Worm (Caenorhabditis elegans) whole organism, L4 larva: ENCODE results near the gene rps-23.

Source experiments
- F26F4.8 ChIP-seq: fragments of 200-800 bp; sonication (Bioruptor generic); conservative IDR thresholded peaks from 2 replicates; pipeline ENCODE4 v1.3.6; 2022; ENCODE audit warnings: missing genetic modification characterization, missing compliant biosample characterization
- F44E2.7 ChIP-seq: fragments of 200-800 bp; sonication (Bioruptor generic); IDR thresholded peaks from 2 replicates; pipeline ENCODE4 v2.1.2; 2022; ENCODE audit warnings: missing genetic modification characterization, missing compliant biosample characterization
- T20F7.1 ChIP-seq: fragments of 200-800 bp; sonication (Bioruptor generic); optimal IDR thresholded peaks from 2 replicates; lab custom pipeline; 2018; ENCODE audit warnings: mild to moderate bottlenecking, missing genetic modification characterization, missing compliant biosample characterization
- T26A8.4 ChIP-seq: fragments of 200-800 bp; sonication (Bioruptor generic); IDR thresholded peaks from 2 replicates; pipeline ENCODE4 v1.3.6; 2022; ENCODE audit warnings: missing genetic modification characterization, missing compliant biosample characterization
- Y48G9A.11 ChIP-seq: fragments of 200-800 bp; sonication (Bioruptor generic); IDR thresholded peaks from 2 replicates; pipeline ENCODE4 v1.3.6; 2022; ENCODE audit warnings: missing genetic modification reagents, missing genetic modification characterization, missing compliant biosample characterization
- Y5F2A.4 ChIP-seq: fragments of 200-800 bp; sonication (Bioruptor generic); optimal IDR thresholded peaks from 2 replicates; lab custom pipeline; 2018; ENCODE audit warnings: mild to moderate bottlenecking, missing genetic modification characterization, missing compliant biosample characterization
- Y75B8A.6 ChIP-seq: fragments of 200-800 bp; sonication (Bioruptor generic); IDR thresholded peaks from 2 replicates; pipeline ENCODE4 v1.3.6; 2022; ENCODE audit warnings: missing genetic modification reagents, missing genetic modification characterization, missing compliant biosample characterization
- ceh-28 ChIP-seq: fragments of 150-350 bp; optimal IDR thresholded peaks from 2 replicates; lab custom pipeline; 2014; ENCODE audit warnings: missing biosample characterization, missing genetic modification reagents, missing genetic modification characterization
- ceh-62 ChIP-seq: sonication (generic microtip); optimal IDR thresholded peaks from 2 replicates; lab custom pipeline; 2017; ENCODE audit warnings: missing biosample characterization, missing genetic modification characterization
- ces-1 ChIP-seq: fragments of 150-350 bp; sonication (generic microtip); optimal IDR thresholded peaks from 4 replicates; lab custom pipeline; 2014; ENCODE audit warnings: missing biosample characterization, missing genetic modification reagents, missing genetic modification characterization
- cey-2 ChIP-seq: sonication (generic microtip); optimal IDR thresholded peaks from 3 replicates; lab custom pipeline; 2017; ENCODE audit warnings: missing genetic modification characterization, mild to moderate bottlenecking, missing compliant biosample characterization, antibody characterized with exemption, borderline replicate concordance; ENCODE audit not compliant: insufficient read depth
- daf-12 ChIP-seq: fragments of 150-350 bp; optimal IDR thresholded peaks from 2 replicates; lab custom pipeline; 2014; ENCODE audit warnings: missing biosample characterization, missing genetic modification reagents, missing genetic modification characterization
- daf-16 ChIP-seq, 3 experiments: sonication (generic microtip); optimal IDR thresholded peaks; 2 replicates each; lab custom pipeline; 2016 to 2017; ENCODE audit warnings: missing genetic modification characterization in 3 of 3, missing genetic modification reagents in 3 of 3, mild to moderate bottlenecking in 2 of 3, missing compliant biosample characterization in 2 of 3, missing biosample characterization in 1 of 3, moderate library complexity in 1 of 3
- dmd-6 ChIP-seq: fragments of 200-800 bp; sonication (Bioruptor generic); IDR thresholded peaks from 2 replicates; pipeline ENCODE4 v1.3.6; 2022; ENCODE audit warnings: missing genetic modification reagents, missing genetic modification characterization, missing compliant biosample characterization
- dmd-8 ChIP-seq: fragments of 200-800 bp; sonication (Bioruptor generic); IDR thresholded peaks from 2 replicates; pipeline ENCODE4 v1.3.6; 2022; ENCODE audit warnings: missing genetic modification characterization, missing compliant biosample characterization
- dmd-9 ChIP-seq: fragments of 200-800 bp; sonication (Bioruptor generic); IDR thresholded peaks from 2 replicates; pipeline ENCODE4 v1.3.6; 2022; ENCODE audit warnings: missing genetic modification reagents, missing genetic modification characterization, missing compliant biosample characterization
- dpl-1 ChIP-seq: fragments of 150-350 bp; optimal IDR thresholded peaks from 2 replicates; lab custom pipeline; 2014; ENCODE audit warnings: missing biosample characterization, missing genetic modification reagents, missing genetic modification characterization
- dve-1 ChIP-seq: sonication (generic microtip); optimal IDR thresholded peaks from 2 replicates; lab custom pipeline; 2017; ENCODE audit warnings: antibody characterized with exemption, mild to moderate bottlenecking, missing genetic modification characterization, missing compliant biosample characterization; ENCODE audit not compliant: insufficient read depth
- egl-27 ChIP-seq: sonication (generic microtip); optimal IDR thresholded peaks from 3 replicates; lab custom pipeline; 2017; ENCODE audit warnings: missing biosample characterization, missing genetic modification reagents, missing genetic modification characterization
- fos-1 ChIP-seq: fragments of 150-350 bp; optimal IDR thresholded peaks from 2 replicates; lab custom pipeline; 2014; ENCODE audit warnings: missing biosample characterization, missing genetic modification characterization
- gei-8 ChIP-seq: fragments of 200-800 bp; sonication (Bioruptor generic); optimal IDR thresholded peaks from 2 replicates; lab custom pipeline; 2018; ENCODE audit warnings: mild to moderate bottlenecking, missing genetic modification characterization, missing compliant biosample characterization
- hif-1 ChIP-seq, 2 experiments: sonication (generic microtip); optimal IDR thresholded peaks; 2 replicates each; lab custom pipeline; 2016 to 2017; ENCODE audit warnings: missing compliant biosample characterization in 2 of 2, missing genetic modification characterization in 2 of 2, missing genetic modification reagents in 2 of 2, missing genotype in 2 of 2, mild to moderate bottlenecking in 1 of 2
- hlh-11 ChIP-seq: fragments of 200-800 bp; sonication (Bioruptor generic); optimal IDR thresholded peaks from 2 replicates; lab custom pipeline; 2018; ENCODE audit warnings: mild to moderate bottlenecking, missing genetic modification characterization, missing compliant biosample characterization
- hlh-30 ChIP-seq: sonication (generic microtip); optimal IDR thresholded peaks from 2 replicates; lab custom pipeline; 2017; ENCODE audit warnings: antibody characterized with exemption, mild to moderate bottlenecking, missing genetic modification characterization, missing compliant biosample characterization; ENCODE audit not compliant: insufficient read depth
- lin-1 ChIP-seq: fragments of 200-800 bp; sonication (Bioruptor generic); IDR thresholded peaks from 2 replicates; pipeline ENCODE4 v1.3.6; 2022; ENCODE audit warnings: missing genetic modification reagents, missing genetic modification characterization, missing compliant biosample characterization
- lin-29 ChIP-seq: fragments of 200-800 bp; sonication (Bioruptor generic); IDR thresholded peaks from 2 replicates; pipeline ENCODE4 v1.3.6; 2022; ENCODE audit warnings: missing genetic modification reagents, missing genetic modification characterization, missing compliant biosample characterization
- madf-9 ChIP-seq: fragments of 200-800 bp; sonication (Bioruptor generic); conservative IDR thresholded peaks from 2 replicates; pipeline ENCODE4 v1.3.6; 2022; ENCODE audit warnings: missing genetic modification reagents, missing genetic modification characterization, missing compliant biosample characterization
- mep-1 ChIP-seq: fragments of 150-350 bp; sonication (generic microtip); optimal IDR thresholded peaks from 3 replicates; lab custom pipeline; 2014; ENCODE audit warnings: missing biosample characterization, missing genetic modification characterization
- mxl-2 ChIP-seq: fragments of 200-800 bp; sonication (Bioruptor generic); conservative IDR thresholded peaks from 2 replicates; pipeline ENCODE4 v1.3.6; 2022; ENCODE audit warnings: missing genetic modification reagents, missing genetic modification characterization, missing compliant biosample characterization
- nhr-10 ChIP-seq: fragments of 150-350 bp; optimal IDR thresholded peaks from 2 replicates; lab custom pipeline; 2014; ENCODE audit warnings: missing biosample characterization, missing genetic modification characterization
- nhr-111 ChIP-seq: fragments of 200-800 bp; sonication (Bioruptor generic); optimal IDR thresholded peaks from 2 replicates; lab custom pipeline; 2018; ENCODE audit warnings: mild to moderate bottlenecking, missing genetic modification characterization, missing compliant biosample characterization
- nhr-237 ChIP-seq: sonication (generic microtip); optimal IDR thresholded peaks from 2 replicates; lab custom pipeline; 2017; ENCODE audit warnings: missing biosample characterization, missing genetic modification characterization
- nhr-25 ChIP-seq: sonication (generic microtip); optimal IDR thresholded peaks from 2 replicates; lab custom pipeline; 2017; ENCODE audit warnings: missing genetic modification characterization, mild to moderate bottlenecking, missing compliant biosample characterization, antibody characterized with exemption, moderate library complexity, borderline replicate concordance; ENCODE audit not compliant: insufficient read depth
- nhr-28 ChIP-seq: fragments of 150-350 bp; optimal IDR thresholded peaks from 2 replicates; lab custom pipeline; 2014; ENCODE audit warnings: missing biosample characterization, missing genetic modification characterization
- nhr-42 ChIP-seq: fragments of 200-800 bp; sonication (Bioruptor generic); IDR thresholded peaks from 2 replicates; pipeline ENCODE4 v1.3.6; 2022; ENCODE audit warnings: missing genetic modification characterization, missing compliant biosample characterization
- nhr-6 ChIP-seq: fragments of 150-350 bp; optimal IDR thresholded peaks from 2 replicates; lab custom pipeline; 2014; ENCODE audit warnings: missing biosample characterization, missing genetic modification characterization
- nhr-76 ChIP-seq: fragments of 150-350 bp; optimal IDR thresholded peaks from 2 replicates; lab custom pipeline; 2014; ENCODE audit warnings: missing biosample characterization, missing genetic modification characterization
- nhr-77 ChIP-seq: fragments of 150-350 bp; optimal IDR thresholded peaks from 2 replicates; lab custom pipeline; 2014; ENCODE audit warnings: missing biosample characterization, missing genetic modification characterization
- pqm-1 ChIP-seq: sonication (generic microtip); optimal IDR thresholded peaks from 2 replicates; lab custom pipeline; 2017; ENCODE audit warnings: missing biosample characterization, missing genetic modification characterization
- rbr-2 ChIP-seq: sonication (generic microtip); optimal IDR thresholded peaks from 2 replicates; lab custom pipeline; 2016; ENCODE audit warnings: missing genotype, missing genetic modification characterization, missing compliant biosample characterization
- saeg-2 ChIP-seq: fragments of 200-800 bp; sonication (Bioruptor generic); IDR thresholded peaks from 2 replicates; pipeline ENCODE4 v1.3.6; 2022; ENCODE audit warnings: missing genetic modification reagents, missing genetic modification characterization, missing compliant biosample characterization
- skn-1 ChIP-seq: fragments of 150-350 bp; optimal IDR thresholded peaks from 2 replicates; lab custom pipeline; 2014; ENCODE audit warnings: missing biosample characterization, missing genetic modification characterization
- snpc-4 ChIP-seq: fragments of 150-350 bp; optimal IDR thresholded peaks from 2 replicates; lab custom pipeline; 2014; ENCODE audit warnings: missing biosample characterization, missing genetic modification characterization
- spr-1 ChIP-seq: sonication (generic microtip); optimal IDR thresholded peaks from 2 replicates; lab custom pipeline; 2016; ENCODE audit warnings: mild to moderate bottlenecking, missing genetic modification characterization, missing compliant biosample characterization
- tag-97 ChIP-seq: fragments of 200-800 bp; sonication (Bioruptor generic); IDR thresholded peaks from 2 replicates; pipeline ENCODE4 v1.3.6; 2022; ENCODE audit warnings: missing genetic modification characterization, missing compliant biosample characterization
- unc-130 ChIP-seq: sonication (generic microtip); optimal IDR thresholded peaks from 2 replicates; lab custom pipeline; 2016; ENCODE audit warnings: missing genetic modification reagents, missing genetic modification characterization, missing compliant biosample characterization
- unc-62 ChIP-seq, 3 experiments: fragments of 150-350 bp in 1 of 3; sonication (generic microtip); optimal IDR thresholded peaks in 2 of 3; peaks in 1 of 3; 1 replicate in 1 of 3; 2 replicates in 2 of 3; lab custom pipeline; 2014 to 2017; ENCODE audit warnings: missing biosample characterization in 3 of 3, missing genetic modification characterization in 3 of 3, missing genetic modification reagents in 3 of 3, missing genotype in 1 of 3
- vab-7 ChIP-seq: fragments of 200-800 bp; sonication (Bioruptor generic); IDR thresholded peaks from 2 replicates; pipeline ENCODE4 v1.3.6; 2022; ENCODE audit warnings: missing genetic modification reagents, missing genetic modification characterization, missing compliant biosample characterization
- ztf-7 ChIP-seq: fragments of 150-350 bp; optimal IDR thresholded peaks from 2 replicates; lab custom pipeline; 2014; ENCODE audit warnings: missing biosample characterization, missing genetic modification characterization

Gene rps-23

DNA sequence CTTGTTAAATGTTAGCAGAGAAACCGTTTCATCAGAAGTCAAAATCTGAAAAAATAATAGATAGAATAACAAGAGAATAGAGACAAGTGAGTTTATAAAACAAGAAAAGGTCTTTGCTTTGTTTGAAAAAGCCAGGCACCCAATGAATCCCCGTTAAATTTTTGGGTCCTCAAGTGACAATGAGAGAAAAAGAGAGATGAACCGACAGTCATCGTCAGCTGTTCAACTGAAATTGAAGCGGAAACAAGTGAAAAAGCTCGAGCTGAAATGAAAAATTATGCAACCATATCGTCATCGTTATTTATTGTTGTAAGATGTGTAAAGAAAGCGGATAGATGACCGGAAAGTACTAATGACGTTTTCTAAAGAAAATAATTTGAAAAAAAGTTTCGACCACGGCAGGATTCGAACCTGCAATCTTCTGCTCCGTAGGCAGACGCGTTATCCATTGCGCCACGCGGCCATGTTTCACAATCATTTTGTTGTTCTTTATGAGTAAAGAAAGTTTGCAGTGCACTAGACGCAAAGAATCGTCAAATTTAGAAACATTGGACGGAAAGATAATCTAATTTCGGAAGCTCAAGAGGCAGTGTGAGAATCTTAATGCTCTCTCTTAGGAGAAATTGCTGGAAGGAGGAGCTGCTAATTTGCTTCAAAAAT, 26.8 kb upstream of the rps-23 start, which contains the start of gene F08G5.3 (continued):
- TF ChIP-seq Y5F2A.4 (GFP tag; lab: Kevin White, UChicago) (peak; percentile 25), lin-1 (GFP tag; lab: Robert Waterston, UW) (peak; percentile 55; the same call in 1 of the 2 replicates), T20F7.1 (GFP tag; lab: Kevin White, UChicago) (peak; percentile 41), rbr-2 (tag; lab: Kevin White, UChicago) (peak; percentile 47), ceh-28 (no peak), saeg-2 (peak; percentile 66; the same call in 1 of the 2 replicates), hlh-30 (tag; lab: Kevin White, UChicago) (peak; percentile 59), dve-1 (tag; lab: Kevin White, UChicago) (peak; percentile 52), mxl-2 (GFP tag; lab: Robert Waterston, UW) (0 out of 2 replicates have a peak, but pooled peaks have one; percentile 34), daf-16 (GFP tag; optimal IDR thresholded peaks at IDR 0.05; lab: Kevin White, UChicago) (peak in 1 of 2 experiments; percentile 80), daf-16 (tag; optimal IDR thresholded peaks at IDR 0.05; lab: Kevin White, UChicago) (peak; percentile 44), snpc-4 (tag; lab: Kevin White, UChicago) (no peak), Y75B8A.6 (GFP tag; lab: Robert Waterston, UW) (0 out of 2 replicates have a peak, but pooled peaks have one; percentile 53), tag-97 (GFP tag; lab: Robert Waterston, UW) (no peak), nhr-237 (tag; lab: Kevin White, UChicago) (no peak), nhr-77 (tag; lab: Kevin White, UChicago) (peak; percentile 32), F44E2.7 (GFP tag; lab: Robert Waterston, UW) (no peak), fos-1 (tag; lab: Kevin White, UChicago) (no peak), cey-2 (tag; lab: Kevin White, UChicago) (no peak), mep-1 (tag; lab: Kevin White, UChicago) (peak; percentile 49), dmd-8 (GFP tag; lab: Robert Waterston, UW) (peak; percentile 82), nhr-111 (GFP tag; lab: Kevin White, UChicago) (peak; percentile 69), T26A8.4 (GFP tag; lab: Robert Waterston, UW) (peak; percentile 67), hlh-11 (tag; lab: Kevin White, UChicago) (peak; percentile 59), ces-1 (GFP tag; lab: Kevin White, UChicago) (no peak), nhr-42 (no peak), dmd-6 (GFP tag; lab: Robert Waterston, UW) (peak; percentile 46), ztf-7 (tag; lab: Kevin White, UChicago) (peak; percentile 78), nhr-25 (tag; lab: Kevin White, UChicago) (no peak), nhr-6 (tag; lab: Kevin White, UChicago) (peak; percentile 50), ceh-62 (no peak), dpl-1 (GFP tag; lab: Kevin White, UChicago) (no peak), vab-7 (GFP tag; lab: Robert Waterston, UW) (peak; percentile 91), nhr-28 (tag; lab: Kevin White, UChicago) (peak; percentile 15), nhr-10 (tag; lab: Kevin White, UChicago) (no peak), gei-8 (GFP tag; lab: Kevin White, UChicago) (peak; percentile 72), daf-12 (tag; lab: Kevin White, UChicago) (no peak), madf-9 (GFP tag; lab: Robert Waterston, UW) (no peak), egl-27 (tag; lab: Kevin White, UChicago) (no peak), hif-1 (tag; optimal IDR thresholded peaks at IDR 0.05; lab: Kevin White, UChicago) (peak in 1 of 2 experiments; percentile 33), pqm-1 (tag; lab: Kevin White, UChicago) (no peak), lin-29 (GFP tag; lab: Robert Waterston, UW) (no peak), Y48G9A.11 (peak; percentile 86), nhr-76 (tag; lab: Kevin White, UChicago) (no peak), unc-62 (GFP tag; optimal IDR thresholded peaks at IDR 0.05 in 1 of 2; lab: Kevin White, UChicago) (no peak), unc-62 (tag; optimal IDR thresholded peaks at IDR 0.05; lab: Kevin White, UChicago) (no peak), skn-1 (no peak), F26F4.8 (GFP tag; lab: Robert Waterston, UW) (peak; percentile 90), dmd-9 (GFP tag; lab: Robert Waterston, UW) (peak; percentile 74; the same call in 1 of the 2 replicates), spr-1 (tag; lab: Kevin White, UChicago) (no peak), unc-130 (GFP tag; lab: Kevin White, UChicago) (peak; percentile 68)
